Worm (Caenorhabditis elegans) whole organism, L2 larva: ENCODE results near the gene W05E10.2.

ENCODE experiments used
- F13H6.1 ChIP-seq: sonication (generic microtip); optimal IDR thresholded peaks from 2 replicates; lab custom pipeline; 2016; ENCODE audit warnings: missing genetic modification characterization, missing compliant biosample characterization
- R02D3.7 ChIP-seq: fragments of 150-350 bp; optimal IDR thresholded peaks from 2 replicates; lab custom pipeline; 2014; ENCODE audit warnings: missing biosample characterization, missing genetic modification characterization
- Y55F3AM.14 ChIP-seq: fragments of 200-800 bp; sonication (Bioruptor generic); optimal IDR thresholded peaks from 2 replicates; lab custom pipeline; 2018; ENCODE audit warnings: mild to moderate bottlenecking, missing genetic modification characterization, missing compliant biosample characterization
- alr-1 ChIP-seq: fragments of 150-350 bp; optimal IDR thresholded peaks from 2 replicates; lab custom pipeline; 2014; ENCODE audit warnings: missing biosample characterization, missing genetic modification characterization
- aly-2 ChIP-seq: fragments of 150-350 bp; optimal IDR thresholded peaks from 2 replicates; lab custom pipeline; 2014; ENCODE audit warnings: missing biosample characterization, missing genetic modification characterization
- ama-1 ChIP-seq: fragments of 150-350 bp; optimal IDR thresholded peaks from 2 replicates; lab custom pipeline; 2018; ENCODE audit warnings: inconsistent platforms
- lin-39 ChIP-seq: fragments of 150-350 bp; optimal IDR thresholded peaks from 2 replicates; lab custom pipeline; 2014; ENCODE audit warnings: missing biosample characterization, missing genetic modification reagents, missing genetic modification characterization
- mdl-1 ChIP-seq, 2 experiments: fragments of 150-350 bp in 1 of 2; sonication (generic microtip) in 1 of 2; optimal IDR thresholded peaks; 2 replicates each; lab custom pipeline; 2017; ENCODE audit warnings: missing biosample characterization in 2 of 2, missing genetic modification characterization in 2 of 2
- nhr-10 ChIP-seq: sonication (generic microtip); optimal IDR thresholded peaks from 2 replicates; lab custom pipeline; 2017; ENCODE audit warnings: missing biosample characterization, missing genetic modification characterization
- snpc-4 ChIP-seq: fragments of 150-350 bp; optimal IDR thresholded peaks from 2 replicates; lab custom pipeline; 2014; ENCODE audit warnings: missing biosample characterization, missing genetic modification characterization
- unc-55 ChIP-seq: fragments of 150-350 bp; sonication (generic microtip); optimal IDR thresholded peaks from 3 replicates; lab custom pipeline; 2014; ENCODE audit warnings: missing biosample characterization, missing genetic modification reagents, missing genetic modification characterization
- unc-62 ChIP-seq: fragments of 150-350 bp; optimal IDR thresholded peaks from 2 replicates; lab custom pipeline; 2014; ENCODE audit warnings: missing biosample characterization, missing genetic modification reagents, missing genetic modification characterization
- zag-1 ChIP-seq: fragments of 150-350 bp; optimal IDR thresholded peaks from 2 replicates; lab custom pipeline; 2014; ENCODE audit warnings: missing biosample characterization, missing genetic modification characterization
- ztf-1 ChIP-seq: fragments of 200-800 bp; sonication (Bioruptor generic); conservative IDR thresholded peaks from 2 replicates; pipeline ENCODE4 v1.3.6; 2022; ENCODE audit warnings: missing genetic modification characterization, missing compliant biosample characterization

ce11 chrV:11705399-11705798, 18.4 kb downstream of the W05E10.2 start, which contains the start of gene ceh-32:
- TF ChIP-seq F13H6.1 (no peak), lin-39 (tag; lab: Kevin White, UChicago) (no peak), ztf-1 (GFP tag; lab: Robert Waterston, UW) (no peak), mdl-1 (tag; optimal IDR thresholded peaks at IDR 0.05; lab: Kevin White, UChicago) (no peak), Y55F3AM.14 (no peak), alr-1 (tag; lab: Kevin White, UChicago) (no peak), unc-62 (GFP tag; lab: Kevin White, UChicago) (no peak), ama-1 (lab: Kevin White, UChicago) (no peak), nhr-10 (tag; lab: Kevin White, UChicago) (no peak), unc-55 (GFP tag; lab: Kevin White, UChicago) (no peak), zag-1 (tag; lab: Kevin White, UChicago) (no peak), aly-2 (tag; lab: Kevin White, UChicago) (no peak), R02D3.7 (tag; lab: Kevin White, UChicago) (no peak), snpc-4 (tag; lab: Kevin White, UChicago) (no peak)
